Worm (Caenorhabditis elegans) whole organism, L1 larva: ENCODE measurements around the gene F22F4.4.

Experiments used
- C16A3.4 ChIP-seq: fragments of 150-350 bp; optimal IDR thresholded peaks from 2 replicates; lab custom pipeline; 2014; ENCODE audit warnings: missing biosample characterization, missing genetic modification characterization
- C34B4.2 ChIP-seq: sonication (generic microtip); optimal IDR thresholded peaks from 2 replicates; lab custom pipeline; 2017; ENCODE audit warnings: mild to moderate bottlenecking, missing genetic modification characterization, missing compliant biosample characterization
- F16B12.6 ChIP-seq: fragments of 150-350 bp; optimal IDR thresholded peaks from 2 replicates; lab custom pipeline; 2014; ENCODE audit warnings: missing biosample characterization, missing genetic modification characterization
- aha-1 ChIP-seq: fragments of 150-350 bp; optimal IDR thresholded peaks from 2 replicates; lab custom pipeline; 2014; ENCODE audit warnings: missing biosample characterization, missing genetic modification characterization
- alr-1 ChIP-seq: fragments of 200-800 bp; sonication (Bioruptor generic); optimal IDR thresholded peaks from 2 replicates; lab custom pipeline; 2018; ENCODE audit warnings: borderline replicate concordance, mild to moderate bottlenecking, missing genetic modification characterization, missing compliant biosample characterization
- aly-2 ChIP-seq: fragments of 150-350 bp; optimal IDR thresholded peaks from 2 replicates; lab custom pipeline; 2014; ENCODE audit warnings: missing biosample characterization, missing genetic modification characterization
- ama-1 ChIP-seq: fragments of 150-350 bp; optimal IDR thresholded peaks from 2 replicates; lab custom pipeline; 2014
- blmp-1 ChIP-seq: fragments of 150-350 bp; optimal IDR thresholded peaks from 2 replicates; lab custom pipeline; 2014; ENCODE audit warnings: missing biosample characterization, missing genetic modification characterization
- ceh-8 ChIP-seq: fragments of 200-800 bp; sonication (Bioruptor generic); optimal IDR thresholded peaks from 2 replicates; lab custom pipeline; 2018; ENCODE audit warnings: mild to moderate bottlenecking, missing genetic modification characterization, moderate library complexity, missing compliant biosample characterization
- ceh-88 ChIP-seq: fragments of 200-800 bp; sonication (Bioruptor generic); IDR thresholded peaks from 2 replicates; pipeline ENCODE4 v1.3.6; 2022; ENCODE audit warnings: missing genetic modification characterization, missing compliant biosample characterization
- ces-1 ChIP-seq: fragments of 150-350 bp; optimal IDR thresholded peaks from 2 replicates; lab custom pipeline; 2014; ENCODE audit warnings: missing biosample characterization, missing genetic modification reagents, missing genetic modification characterization
- dpl-1 ChIP-seq, 3 experiments: fragments of 150-350 bp in 2 of 3; sonication (generic microtip) in 1 of 3; optimal IDR thresholded peaks; 2 replicates each; lab custom pipeline; 2014 to 2017; ENCODE audit warnings: missing biosample characterization in 3 of 3, missing genetic modification characterization in 3 of 3, missing genetic modification reagents in 3 of 3
- efl-3 ChIP-seq: fragments of 200-800 bp; sonication (Bioruptor generic); optimal IDR thresholded peaks from 2 replicates; lab custom pipeline; 2018; ENCODE audit warnings: mild to moderate bottlenecking, missing genetic modification characterization, missing compliant biosample characterization
- egl-13 ChIP-seq: sonication (generic microtip); optimal IDR thresholded peaks from 2 replicates; lab custom pipeline; 2016; ENCODE audit warnings: missing genotype, missing genetic modification reagents, missing genetic modification characterization, missing compliant biosample characterization
- elt-2 ChIP-seq: sonication (generic microtip); optimal IDR thresholded peaks from 2 replicates; lab custom pipeline; 2016; ENCODE audit warnings: missing genetic modification characterization, mild to moderate bottlenecking, inconsistent platforms, missing compliant biosample characterization, missing genetic modification reagents
- ets-5 ChIP-seq: fragments of 200-800 bp; sonication (Bioruptor generic); IDR thresholded peaks from 2 replicates; pipeline ENCODE4 v1.3.6; 2022; ENCODE audit warnings: missing genetic modification characterization, missing compliant biosample characterization
- fkh-10 ChIP-seq: sonication (generic microtip); optimal IDR thresholded peaks from 2 replicates; lab custom pipeline; 2017; ENCODE audit warnings: missing biosample characterization, missing genetic modification reagents, missing genetic modification characterization
- fkh-4 ChIP-seq: sonication (generic microtip); optimal IDR thresholded peaks from 2 replicates; lab custom pipeline; 2016; ENCODE audit warnings: missing compliant biosample characterization, missing genetic modification characterization, borderline replicate concordance
- fos-1 ChIP-seq: fragments of 150-350 bp; optimal IDR thresholded peaks from 2 replicates; lab custom pipeline; 2014; ENCODE audit warnings: missing biosample characterization, missing genetic modification characterization
- hlh-4 ChIP-seq: sonication (generic microtip); optimal IDR thresholded peaks from 2 replicates; lab custom pipeline; 2016; ENCODE audit warnings: mild to moderate bottlenecking, missing genetic modification characterization, missing compliant biosample characterization
- hpl-2 ChIP-seq: fragments of 150-350 bp; optimal IDR thresholded peaks from 2 replicates; lab custom pipeline; 2014; ENCODE audit warnings: missing biosample characterization, missing genetic modification reagents, missing genetic modification characterization
- irx-1 ChIP-seq: sonication (generic microtip); optimal IDR thresholded peaks from 2 replicates; lab custom pipeline; 2016; ENCODE audit warnings: missing genetic modification characterization, missing compliant biosample characterization
- isw-1 ChIP-seq: fragments of 200-800 bp; sonication (Bioruptor generic); IDR thresholded peaks from 2 replicates; pipeline ENCODE4 v1.3.6; 2022; ENCODE audit warnings: missing genetic modification characterization, missing compliant biosample characterization
- lin-15B ChIP-seq: fragments of 150-350 bp; sonication (generic microtip); optimal IDR thresholded peaks from 3 replicates; lab custom pipeline; 2014; ENCODE audit warnings: missing biosample characterization, missing genetic modification characterization
- lin-35 ChIP-seq, 2 experiments: fragments of 150-350 bp; optimal IDR thresholded peaks; 2 replicates each; lab custom pipeline; 2014; ENCODE audit warnings: missing biosample characterization in 2 of 2, missing genetic modification characterization in 2 of 2, missing genetic modification reagents in 2 of 2
- lin-39 ChIP-seq: fragments of 150-350 bp; optimal IDR thresholded peaks from 2 replicates; lab custom pipeline; 2014; ENCODE audit warnings: missing biosample characterization, missing genetic modification reagents, missing genetic modification characterization
- lir-3 ChIP-seq: sonication (generic microtip); optimal IDR thresholded peaks from 2 replicates; lab custom pipeline; 2016; ENCODE audit warnings: mild to moderate bottlenecking, missing genetic modification characterization, moderate library complexity, missing compliant biosample characterization; ENCODE audit not compliant: poor library complexity
- mab-9 ChIP-seq: fragments of 200-800 bp; sonication (Bioruptor generic); IDR thresholded peaks from 2 replicates; pipeline ENCODE4 v1.3.6; 2022; ENCODE audit warnings: missing genetic modification reagents, missing genetic modification characterization, missing compliant biosample characterization
- nhr-20 ChIP-seq: sonication (generic microtip); optimal IDR thresholded peaks from 2 replicates; lab custom pipeline; 2016; ENCODE audit warnings: mild to moderate bottlenecking, missing genetic modification characterization, missing compliant biosample characterization
- nhr-237 ChIP-seq: fragments of 150-350 bp; optimal IDR thresholded peaks from 2 replicates; lab custom pipeline; 2014; ENCODE audit warnings: missing biosample characterization, missing genetic modification characterization
- nhr-28 ChIP-seq: fragments of 150-350 bp; optimal IDR thresholded peaks from 2 replicates; lab custom pipeline; 2014; ENCODE audit warnings: missing biosample characterization, missing genetic modification characterization
- nhr-71 ChIP-seq: sonication (generic microtip); optimal IDR thresholded peaks from 2 replicates; lab custom pipeline; 2016; ENCODE audit warnings: mild to moderate bottlenecking, missing genetic modification characterization, moderate library complexity, missing compliant biosample characterization
- nhr-77 ChIP-seq: fragments of 150-350 bp; optimal IDR thresholded peaks from 2 replicates; lab custom pipeline; 2014; ENCODE audit warnings: missing biosample characterization, missing genetic modification characterization
- nhr-85 ChIP-seq: sonication (generic microtip); peaks from one replicate; lab custom pipeline; 2016; ENCODE audit warnings: missing genetic modification characterization, inconsistent platforms, missing compliant biosample characterization
- nhr-90 ChIP-seq: sonication (generic microtip); optimal IDR thresholded peaks from 2 replicates; lab custom pipeline; 2016; ENCODE audit warnings: mild to moderate bottlenecking, missing genetic modification characterization, missing compliant biosample characterization; ENCODE audit not compliant: poor library complexity
- pag-3 ChIP-seq: sonication (generic microtip); optimal IDR thresholded peaks from 2 replicates; lab custom pipeline; 2017; ENCODE audit warnings: missing genetic modification characterization, mild to moderate bottlenecking, missing compliant biosample characterization, antibody characterized with exemption, borderline replicate concordance; ENCODE audit not compliant: insufficient read depth
- pax-3 ChIP-seq: fragments of 200-800 bp; sonication (Bioruptor generic); optimal IDR thresholded peaks from 2 replicates; lab custom pipeline; 2018; ENCODE audit warnings: mild to moderate bottlenecking, missing genetic modification characterization, moderate library complexity, missing compliant biosample characterization
- pqm-1 ChIP-seq: sonication (generic microtip); optimal IDR thresholded peaks from 3 replicates; lab custom pipeline; 2017; ENCODE audit warnings: missing biosample characterization, missing genetic modification characterization
- rnt-1 ChIP-seq: sonication (generic microtip); optimal IDR thresholded peaks from 2 replicates; lab custom pipeline; 2016; ENCODE audit warnings: mild to moderate bottlenecking, missing genetic modification characterization, moderate library complexity, missing compliant biosample characterization
- skn-1 ChIP-seq: fragments of 150-350 bp; optimal IDR thresholded peaks from 2 replicates; lab custom pipeline; 2014; ENCODE audit warnings: missing biosample characterization, missing genetic modification characterization
- snu-23 ChIP-seq: sonication (generic microtip); optimal IDR thresholded peaks from 2 replicates; lab custom pipeline; 2016; ENCODE audit warnings: missing genetic modification characterization, missing compliant biosample characterization
- sup-37 ChIP-seq: fragments of 200-800 bp; sonication (Bioruptor generic); optimal IDR thresholded peaks from 2 replicates; lab custom pipeline; 2018; ENCODE audit warnings: mild to moderate bottlenecking, missing genetic modification characterization, missing compliant biosample characterization
- swsn-7 ChIP-seq: sonication (generic microtip); optimal IDR thresholded peaks from 2 replicates; lab custom pipeline; 2016; ENCODE audit warnings: missing genetic modification characterization, missing compliant biosample characterization
- tbx-2 ChIP-seq: sonication (generic microtip); optimal IDR thresholded peaks from 2 replicates; lab custom pipeline; 2016; ENCODE audit warnings: missing genetic modification characterization, missing compliant biosample characterization
- tlp-1 ChIP-seq: fragments of 150-350 bp; optimal IDR thresholded peaks from 2 replicates; lab custom pipeline; 2014; ENCODE audit warnings: missing biosample characterization, missing genetic modification characterization
- unc-130 ChIP-seq: fragments of 150-350 bp; optimal IDR thresholded peaks from 2 replicates; lab custom pipeline; 2017; ENCODE audit warnings: missing biosample characterization, missing genetic modification characterization, inconsistent platforms
- unc-62 ChIP-seq: fragments of 150-350 bp; optimal IDR thresholded peaks from 2 replicates; lab custom pipeline; 2014; ENCODE audit warnings: missing biosample characterization, missing genetic modification reagents, missing genetic modification characterization
- unc-86 ChIP-seq: sonication (generic microtip); optimal IDR thresholded peaks from 2 replicates; lab custom pipeline; 2016; ENCODE audit warnings: missing genetic modification characterization, missing compliant biosample characterization
- vab-15 ChIP-seq: sonication (generic microtip); optimal IDR thresholded peaks from 2 replicates; lab custom pipeline; 2017; ENCODE audit warnings: missing genotype, mild to moderate bottlenecking, missing genetic modification characterization, missing compliant biosample characterization
- xbp-1 ChIP-seq: sonication (generic microtip); optimal IDR thresholded peaks from 2 replicates; lab custom pipeline; 2016; ENCODE audit warnings: missing genetic modification characterization, missing compliant biosample characterization
- zag-1 ChIP-seq: fragments of 150-350 bp; optimal IDR thresholded peaks from 2 replicates; lab custom pipeline; 2014; ENCODE audit warnings: missing biosample characterization, missing genetic modification characterization
- ztf-11 ChIP-seq, 2 experiments: sonication (generic microtip); optimal IDR thresholded peaks; 2 replicates each; lab custom pipeline; 2016 to 2017; ENCODE audit warnings: missing genetic modification characterization in 2 of 2, missing biosample characterization in 1 of 2, missing compliant biosample characterization in 1 of 2

F22F4.4 gene

DNA sequence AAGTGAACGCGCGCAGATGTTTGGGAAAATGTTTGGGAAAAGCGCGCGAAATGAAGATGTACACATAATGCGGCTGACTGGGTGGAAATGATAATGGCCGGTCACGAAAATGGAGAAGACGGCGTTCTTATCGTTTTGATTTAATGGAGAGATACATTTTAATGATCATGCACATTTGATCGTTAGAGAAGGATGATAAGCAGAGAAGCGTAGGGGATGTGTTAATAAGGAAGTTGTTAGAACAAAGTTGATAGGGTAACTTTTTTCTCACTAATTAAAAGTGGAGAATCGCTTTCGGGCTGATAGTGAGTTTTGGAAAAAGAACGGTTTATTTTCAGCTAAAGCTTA, 39.7 kb upstream of the F22F4.4 start:
- peak; percentile 5 for TF ChIP-seq blmp-1 (tag; lab: Kevin White, UChicago)
- TF ChIP-seq lin-39: no peak
- no peak for TF ChIP-seq lin-35 (GFP tag; optimal IDR thresholded peaks at IDR 0.05; lab: Kevin White, UChicago)
- no peak for TF ChIP-seq efl-3 (GFP tag; lab: Kevin White, UChicago)
- peak; percentile 27 for TF ChIP-seq elt-2 (tag; lab: Kevin White, UChicago)
- no peak for TF ChIP-seq nhr-85

DNA sequence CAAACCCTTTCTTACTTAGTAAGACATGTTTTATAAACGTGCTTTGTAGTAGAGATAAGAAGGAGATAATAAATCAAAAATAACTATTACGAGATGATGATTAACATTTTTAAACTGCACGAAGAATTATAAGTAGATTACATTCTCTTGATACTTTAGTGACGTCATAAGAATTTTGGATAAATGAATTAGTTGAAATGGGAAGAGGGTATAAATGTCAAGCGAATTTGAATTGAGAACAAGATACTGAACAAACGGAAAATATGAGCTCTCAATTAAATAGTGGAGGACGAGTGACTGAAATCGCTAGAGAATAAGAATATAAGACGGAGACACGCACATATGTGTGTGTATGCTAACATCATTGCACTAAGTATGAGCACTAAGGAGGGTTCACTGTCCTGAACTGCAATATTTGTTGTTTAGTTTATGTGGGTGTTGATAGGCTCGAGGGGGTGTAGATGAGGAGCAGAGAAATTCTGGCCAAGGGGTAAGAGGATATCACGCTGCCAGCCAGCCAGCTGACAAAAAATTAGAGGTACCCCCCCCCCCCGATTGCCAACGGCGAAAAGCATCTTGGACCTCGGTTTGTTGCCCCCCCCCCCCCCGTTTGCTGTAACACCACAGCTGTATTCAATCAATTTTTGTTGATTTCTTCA, 39.2 kb upstream of the F22F4.4 start:
- TF ChIP-seq vab-15: no peak
- no peak for TF ChIP-seq pag-3 (tag; lab: Kevin White, UChicago)
- no peak for TF ChIP-seq unc-86 (tag; lab: Kevin White, UChicago)
- TF ChIP-seq alr-1 (tag; lab: Kevin White, UChicago): no peak
- TF ChIP-seq nhr-28: no peak
- peak; percentile 9 for TF ChIP-seq zag-1
- no peak for TF ChIP-seq nhr-77 (tag; lab: Kevin White, UChicago)
- TF ChIP-seq nhr-20: peak; percentile 31
- no peak for TF ChIP-seq lin-15B (tag; lab: Kevin White, UChicago)
- no peak for TF ChIP-seq nhr-237
- TF ChIP-seq lir-3 (tag; lab: Kevin White, UChicago): no peak
- no peak for TF ChIP-seq aha-1 (tag; lab: Kevin White, UChicago)
- no peak for TF ChIP-seq tlp-1 (tag; lab: Kevin White, UChicago)
- TF ChIP-seq pax-3 (tag; lab: Kevin White, UChicago): no peak
- TF ChIP-seq pqm-1 (tag; lab: Kevin White, UChicago): no peak
- TF ChIP-seq swsn-7: no peak
- TF ChIP-seq C34B4.2: no peak
- no peak for TF ChIP-seq skn-1
- TF ChIP-seq mab-9 (GFP tag; lab: Robert Waterston, UW): no peak
- no peak for TF ChIP-seq snu-23 (GFP tag; lab: Kevin White, UChicago)
- TF ChIP-seq egl-13 (tag; lab: Kevin White, UChicago): no peak
- peak; percentile 51 for TF ChIP-seq nhr-85
- TF ChIP-seq unc-62: no peak
- no peak for TF ChIP-seq xbp-1 (tag; lab: Kevin White, UChicago)
- peak; percentile 36 for TF ChIP-seq nhr-71 (tag; lab: Kevin White, UChicago)
- TF ChIP-seq isw-1 (GFP tag; lab: Robert Waterston, UW): no peak
- peak; percentile 35 for TF ChIP-seq rnt-1 (tag; lab: Kevin White, UChicago)
- TF ChIP-seq ztf-11 (tag; optimal IDR thresholded peaks at IDR 0.05; lab: Kevin White, UChicago): no peak
- TF ChIP-seq ceh-88: no peak
- TF ChIP-seq nhr-90 (tag; lab: Kevin White, UChicago): peak; percentile 11
- TF ChIP-seq C16A3.4 (tag; lab: Kevin White, UChicago): no peak
- no peak for TF ChIP-seq tbx-2 (tag; lab: Kevin White, UChicago)
- TF ChIP-seq hlh-4: no peak
- no peak for TF ChIP-seq ces-1 (GFP tag; lab: Kevin White, UChicago)
- TF ChIP-seq aly-2 (tag; lab: Kevin White, UChicago): no peak
- no peak for TF ChIP-seq sup-37 (GFP tag; lab: Kevin White, UChicago)
- TF ChIP-seq fkh-10 (GFP tag; lab: Kevin White, UChicago): no peak
- TF ChIP-seq ceh-8 (GFP tag; lab: Kevin White, UChicago): no peak
- TF ChIP-seq ets-5: no peak
- peak; percentile 11 for TF ChIP-seq fkh-4 (tag; lab: Kevin White, UChicago)
- TF ChIP-seq irx-1 (tag; lab: Kevin White, UChicago): no peak
- TF ChIP-seq F16B12.6: no peak
- no peak for TF ChIP-seq fos-1
- TF ChIP-seq hpl-2 (GFP tag; lab: Kevin White, UChicago): no peak
- TF ChIP-seq unc-130 (tag; lab: Kevin White, UChicago): no peak
- TF ChIP-seq ama-1 (lab: Kevin White, UChicago): no peak
- no peak for TF ChIP-seq dpl-1 (GFP tag; optimal IDR thresholded peaks at IDR 0.05; lab: Kevin White, UChicago)
